Worm (Caenorhabditis elegans): ENCODE measurements around the gene K02G10.5.

- TF ChIP-seq pax-3 (tag; optimal IDR thresholded peaks at IDR 0.05), result no peak
- no peak for TF ChIP-seq snpc-4 (tag; optimal IDR thresholded peaks at IDR 0.05)
- no peak for TF ChIP-seq zip-4 (GFP tag; optimal IDR thresholded peaks at IDR 0.05)
- no peak for TF ChIP-seq alr-1 (tag; optimal IDR thresholded peaks at IDR 0.05; ENCODE audit: borderline replicate concordance)
- TF ChIP-seq egl-27 (tag; optimal IDR thresholded peaks at IDR 0.05), result no peak
- no peak for TF ChIP-seq unc-98 (GFP tag; IDR thresholded peaks at IDR 0.05)
Measured at ce11 chrX:4652950-4653349, 38.0 kb downstream of the K02G10.5 start.

Data from whole organism, L1 larva.